Worm (Caenorhabditis elegans): Measurements from ENCODE around the gene C04G6.6.

C04G6.6 gene

ce11 chrII:5055129-5055666 lies 44.4 kb downstream of the C04G6.6 start, which contains the start of the genes ify-1 and rpl-22 (continued):
- peak; percentile 73 for TF ChIP-seq tbp1 (GFP tag; optimal IDR thresholded peaks at IDR 0.05)
- TF ChIP-seq Y53F4B.3 (GFP tag; IDR thresholded peaks at IDR 0.05), result no peak
- no peak for TF ChIP-seq hlh-26 (GFP tag; conservative IDR thresholded peaks at IDR 0.05)
- peak; percentile 79 for TF ChIP-seq lin-40 (tag; optimal IDR thresholded peaks at IDR 0.05)
- TF ChIP-seq aptf-2 (GFP tag; conservative IDR thresholded peaks at IDR 0.05), result no peak
- TF ChIP-seq T07F8.4 (tag; optimal IDR thresholded peaks at IDR 0.05), result no peak
- no peak for TF ChIP-seq fkh-3 (tag; optimal IDR thresholded peaks at IDR 0.05)
- peak; percentile 39; the same call in 1 of the 2 replicates for TF ChIP-seq lir-1 (GFP tag; conservative IDR thresholded peaks at IDR 0.05)
- TF ChIP-seq mel-28 (tag; optimal IDR thresholded peaks at IDR 0.05; ENCODE audit: borderline replicate concordance), result no peak
- 0 out of 2 replicates have a peak, but pooled peaks have one; percentile 38 for TF ChIP-seq B0019.2 (GFP tag; conservative IDR thresholded peaks at IDR 0.05)
- no peak for TF ChIP-seq bed-1 (GFP tag; IDR thresholded peaks at IDR 0.05)
- TF ChIP-seq F37B4.10 (GFP tag; IDR thresholded peaks at IDR 0.05), result no peak
- peak; percentile 63 for TF ChIP-seq ztf-18 (tag; optimal IDR thresholded peaks at IDR 0.05)
- TF ChIP-seq snpc-1.3 (tag; optimal IDR thresholded peaks at IDR 0.05; ENCODE audit: insufficient read depth), result peak; percentile 60
- no peak for TF ChIP-seq somi-1 (GFP tag; optimal IDR thresholded peaks at IDR 0.05)
- TF ChIP-seq Y79H2A.3 (GFP tag; conservative IDR thresholded peaks at IDR 0.05), result no peak
- peak; percentile 94 for TF ChIP-seq madf-6 (GFP tag; IDR thresholded peaks at IDR 0.05)
- TF ChIP-seq F33H1.4 (GFP tag; IDR thresholded peaks at IDR 0.05), result peak; percentile 96
- TF ChIP-seq let-526 (GFP tag; IDR thresholded peaks at IDR 0.05), result no peak
- no peak for TF ChIP-seq nhr-27 (tag; optimal IDR thresholded peaks at IDR 0.05)
- peak; percentile 81 for TF ChIP-seq snpc-1.1 (tag; optimal IDR thresholded peaks at IDR 0.05; ENCODE audit: insufficient read depth)
- TF ChIP-seq B0336.3 (GFP tag; IDR thresholded peaks at IDR 0.05), result peak; percentile 68; the same call in 1 of the 2 replicates
- no peak for TF ChIP-seq ztf-3 (GFP tag; optimal IDR thresholded peaks at IDR 0.05)
- TF ChIP-seq mes-4 (tag; optimal IDR thresholded peaks at IDR 0.05), result no peak
- no peak; the same call in 1 of the 2 replicates for TF ChIP-seq lin-26 (GFP tag; IDR thresholded peaks at IDR 0.05)
- TF ChIP-seq repo-1 (tag; optimal IDR thresholded peaks at IDR 0.05), result no peak
- peak; percentile 26 for TF ChIP-seq ztf-26 (tag; optimal IDR thresholded peaks at IDR 0.05)
- TF ChIP-seq sea-2 (GFP tag; IDR thresholded peaks at IDR 0.05), result no peak
- TF ChIP-seq him-1 (tag; optimal IDR thresholded peaks at IDR 0.05), result no peak
- TF ChIP-seq akir-1 (GFP tag; optimal IDR thresholded peaks at IDR 0.05), result no peak
- TF ChIP-seq mcd-1 (GFP tag; IDR thresholded peaks at IDR 0.05), result peak; percentile 98
- no peak for TF ChIP-seq Y67H2A.10 (GFP tag; conservative IDR thresholded peaks at IDR 0.05)
- no peak for TF ChIP-seq nhr-90 (tag; optimal IDR thresholded peaks at IDR 0.05)
- no peak for TF ChIP-seq zim-3 (tag; optimal IDR thresholded peaks at IDR 0.05)
- TF ChIP-seq B0035.1 (tag; optimal IDR thresholded peaks at IDR 0.05), result no peak
- peak; percentile 36 for TF ChIP-seq nhr-80 (tag; optimal IDR thresholded peaks at IDR 0.05)
- no peak for TF ChIP-seq unc-130 (GFP tag; optimal IDR thresholded peaks at IDR 0.05)
- TF ChIP-seq nfyb-1 (GFP tag; IDR thresholded peaks at IDR 0.05), result peak; percentile 77
- peak; percentile 73 for TF ChIP-seq athp-1 (tag; optimal IDR thresholded peaks at IDR 0.05)
- TF ChIP-seq cebp-2 (GFP tag; IDR thresholded peaks at IDR 0.05), result no peak
- TF ChIP-seq sdz-38 (tag; optimal IDR thresholded peaks at IDR 0.05), result no peak
- no peak for TF ChIP-seq F10E7.11 (tag; optimal IDR thresholded peaks at IDR 0.05)
- TF ChIP-seq ztf-28 (GFP tag; IDR thresholded peaks at IDR 0.05), result 0 out of 2 replicates have a peak, but pooled peaks have one; percentile 42
- no peak for TF ChIP-seq ztf-6 (GFP tag; IDR thresholded peaks at IDR 0.05)
- no peak for TF ChIP-seq lag-1 (GFP tag; IDR thresholded peaks at IDR 0.05)
- TF ChIP-seq hsf-1 (GFP tag; IDR thresholded peaks at IDR 0.05), result peak; percentile 72
- no peak for TF ChIP-seq ztf-22 (GFP tag; optimal IDR thresholded peaks at IDR 0.05)
- TF ChIP-seq attf-3 (GFP tag; conservative IDR thresholded peaks at IDR 0.05), result peak; percentile 65

Measured in whole organism, young adult.